Worm (Caenorhabditis elegans) whole organism, L2 larva: ENCODE measurements around the gene C25H3.7.

Source experiments
- C34F6.9 ChIP-seq: fragments of 150-350 bp; optimal IDR thresholded peaks from 2 replicates; lab custom pipeline; 2014; ENCODE audit warnings: missing biosample characterization, missing genetic modification characterization
- Y55F3AM.14 ChIP-seq: fragments of 200-800 bp; sonication (Bioruptor generic); optimal IDR thresholded peaks from 2 replicates; lab custom pipeline; 2018; ENCODE audit warnings: mild to moderate bottlenecking, missing genetic modification characterization, missing compliant biosample characterization
- ZK546.5 ChIP-seq: sonication (generic microtip); optimal IDR thresholded peaks from 2 replicates; lab custom pipeline; 2017; ENCODE audit warnings: missing biosample characterization, missing genetic modification characterization
- alr-1 ChIP-seq: fragments of 150-350 bp; optimal IDR thresholded peaks from 2 replicates; lab custom pipeline; 2014; ENCODE audit warnings: missing biosample characterization, missing genetic modification characterization
- aly-2 ChIP-seq: fragments of 150-350 bp; optimal IDR thresholded peaks from 2 replicates; lab custom pipeline; 2014; ENCODE audit warnings: missing biosample characterization, missing genetic modification characterization
- blmp-1 ChIP-seq: sonication (generic microtip); optimal IDR thresholded peaks from 2 replicates; lab custom pipeline; 2017; ENCODE audit warnings: missing genetic modification characterization, mild to moderate bottlenecking, missing compliant biosample characterization, antibody characterized with exemption, moderate library complexity; ENCODE audit not compliant: insufficient read depth
- ceh-82 ChIP-seq: fragments of 150-350 bp; optimal IDR thresholded peaks from 2 replicates; lab custom pipeline; 2014; ENCODE audit warnings: missing biosample characterization, missing genetic modification characterization
- crh-2 ChIP-seq: sonication (generic microtip); optimal IDR thresholded peaks from 2 replicates; lab custom pipeline; 2017; ENCODE audit warnings: missing biosample characterization, missing genetic modification characterization
- dmd-4 ChIP-seq: sonication (generic microtip); optimal IDR thresholded peaks from 2 replicates; lab custom pipeline; 2017; ENCODE audit warnings: missing biosample characterization, missing genetic modification characterization
- egl-27 ChIP-seq: sonication (generic microtip); optimal IDR thresholded peaks from 3 replicates; lab custom pipeline; 2017; ENCODE audit warnings: missing biosample characterization, missing genetic modification reagents, missing genetic modification characterization
- elt-3 ChIP-seq: sonication (generic microtip); optimal IDR thresholded peaks from 2 replicates; lab custom pipeline; 2017; ENCODE audit warnings: missing biosample characterization, missing genetic modification characterization
- fos-1 ChIP-seq: fragments of 150-350 bp; optimal IDR thresholded peaks from 2 replicates; lab custom pipeline; 2014; ENCODE audit warnings: missing biosample characterization, missing genetic modification characterization
- gmeb-1 ChIP-seq: fragments of 150-350 bp; optimal IDR thresholded peaks from 2 replicates; lab custom pipeline; 2014; ENCODE audit warnings: missing biosample characterization, missing genetic modification characterization
- lin-11 ChIP-seq: fragments of 150-350 bp; sonication (generic microtip); optimal IDR thresholded peaks from 2 replicates; lab custom pipeline; 2014; ENCODE audit warnings: missing biosample characterization, missing genetic modification characterization, inconsistent platforms, mixed read lengths
- lin-13 ChIP-seq: fragments of 150-350 bp; optimal IDR thresholded peaks from 2 replicates; lab custom pipeline; 2014; ENCODE audit warnings: missing biosample characterization, missing genetic modification reagents, missing genetic modification characterization
- lin-39 ChIP-seq: fragments of 150-350 bp; optimal IDR thresholded peaks from 2 replicates; lab custom pipeline; 2014; ENCODE audit warnings: missing biosample characterization, missing genetic modification reagents, missing genetic modification characterization
- lsy-2 ChIP-seq, 2 experiments: fragments of 150-350 bp in 1 of 2; sonication (generic microtip) in 1 of 2; optimal IDR thresholded peaks; 2 replicates each; lab custom pipeline; 2014 to 2017; ENCODE audit warnings: missing biosample characterization in 2 of 2, missing genetic modification characterization in 2 of 2
- mab-5 ChIP-seq: fragments of 150-350 bp; optimal IDR thresholded peaks from 2 replicates; lab custom pipeline; 2014; ENCODE audit warnings: missing biosample characterization, missing genetic modification characterization
- mdl-1 ChIP-seq, 2 experiments: fragments of 150-350 bp in 1 of 2; sonication (generic microtip) in 1 of 2; optimal IDR thresholded peaks; 2 replicates each; lab custom pipeline; 2017; ENCODE audit warnings: missing biosample characterization in 2 of 2, missing genetic modification characterization in 2 of 2
- nhr-12 ChIP-seq: fragments of 150-350 bp; optimal IDR thresholded peaks from 2 replicates; lab custom pipeline; 2014; ENCODE audit warnings: missing biosample characterization, missing genetic modification characterization
- nhr-129 ChIP-seq: fragments of 150-350 bp; optimal IDR thresholded peaks from 2 replicates; lab custom pipeline; 2014; ENCODE audit warnings: missing biosample characterization, missing genetic modification characterization
- nhr-237 ChIP-seq: fragments of 150-350 bp; optimal IDR thresholded peaks from 2 replicates; lab custom pipeline; 2014; ENCODE audit warnings: missing biosample characterization, missing genetic modification characterization
- nhr-6 ChIP-seq: fragments of 150-350 bp; optimal IDR thresholded peaks from 2 replicates; lab custom pipeline; 2014; ENCODE audit warnings: missing biosample characterization, missing genetic modification characterization
- nhr-77 ChIP-seq: fragments of 150-350 bp; optimal IDR thresholded peaks from 2 replicates; lab custom pipeline; 2014; ENCODE audit warnings: missing biosample characterization, missing genetic modification characterization
- peb-1 ChIP-seq: fragments of 150-350 bp; optimal IDR thresholded peaks from 2 replicates; lab custom pipeline; 2014; ENCODE audit warnings: missing biosample characterization, missing genetic modification characterization
- sem-4 ChIP-seq: fragments of 150-350 bp; optimal IDR thresholded peaks from 2 replicates; lab custom pipeline; 2014; ENCODE audit warnings: missing biosample characterization, missing genetic modification reagents, missing genetic modification characterization
- skn-1 ChIP-seq: sonication (generic microtip); optimal IDR thresholded peaks from 2 replicates; lab custom pipeline; 2017; ENCODE audit warnings: missing biosample characterization, missing genetic modification characterization
- sma-3 ChIP-seq: sonication (generic microtip); optimal IDR thresholded peaks from 2 replicates; lab custom pipeline; 2016; ENCODE audit warnings: missing genetic modification reagents, missing genetic modification characterization, missing compliant biosample characterization
- sma-9 ChIP-seq, 2 experiments: fragments of 150-350 bp in 1 of 2; sonication (generic microtip) in 1 of 2; optimal IDR thresholded peaks; 2 replicates each; lab custom pipeline; 2014 to 2016; ENCODE audit warnings: missing genetic modification characterization in 2 of 2, mild to moderate bottlenecking in 1 of 2, missing biosample characterization in 1 of 2, missing compliant biosample characterization in 1 of 2, missing genetic modification reagents in 1 of 2, moderate library complexity in 1 of 2
- unc-39 ChIP-seq: fragments of 150-350 bp; optimal IDR thresholded peaks from 2 replicates; lab custom pipeline; 2014; ENCODE audit warnings: missing biosample characterization, missing genetic modification characterization
- unc-62 ChIP-seq: fragments of 150-350 bp; optimal IDR thresholded peaks from 2 replicates; lab custom pipeline; 2014; ENCODE audit warnings: missing biosample characterization, missing genetic modification reagents, missing genetic modification characterization
- ztf-11 ChIP-seq: sonication (generic microtip); optimal IDR thresholded peaks from 2 replicates; lab custom pipeline; 2017; ENCODE audit warnings: missing biosample characterization, missing genetic modification characterization

C25H3.7 gene

DNA sequence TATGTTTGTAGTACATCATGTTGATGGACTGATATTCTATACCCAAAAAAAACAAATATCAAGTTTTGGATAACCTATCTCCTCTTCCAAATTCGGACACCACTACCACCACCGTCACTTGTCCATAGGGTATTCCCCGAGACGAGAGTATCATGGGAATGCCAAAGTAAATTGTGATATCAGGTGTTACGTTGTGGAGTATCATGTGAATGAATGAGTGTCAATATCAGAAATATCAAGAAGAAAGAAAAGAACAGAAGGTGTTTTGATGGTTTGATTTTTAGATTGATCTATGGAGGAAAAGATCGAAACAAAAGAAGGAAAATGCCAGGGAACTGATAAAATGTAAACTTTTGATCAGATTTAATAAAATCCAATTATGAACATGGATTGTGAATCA lies 29.5 kb upstream of the C25H3.7 start (continued):
- TF ChIP-seq blmp-1 (no peak), sma-3 (GFP tag; lab: Kevin White, UChicago) (peak; percentile 27), lin-13 (no peak), unc-62 (no peak), egl-27 (tag; lab: Kevin White, UChicago) (no peak), lin-11 (tag; lab: Kevin White, UChicago) (no peak), alr-1 (no peak), C34F6.9 (tag; lab: Kevin White, UChicago) (peak; percentile 43), unc-39 (tag; lab: Kevin White, UChicago) (no peak), nhr-6 (tag; lab: Kevin White, UChicago) (no peak), sem-4 (no peak), mdl-1 (tag; optimal IDR thresholded peaks at IDR 0.05; lab: Kevin White, UChicago) (no peak), ztf-11 (no peak)
- TF ChIP-seq, all 48 proteins: peak for 12

DNA sequence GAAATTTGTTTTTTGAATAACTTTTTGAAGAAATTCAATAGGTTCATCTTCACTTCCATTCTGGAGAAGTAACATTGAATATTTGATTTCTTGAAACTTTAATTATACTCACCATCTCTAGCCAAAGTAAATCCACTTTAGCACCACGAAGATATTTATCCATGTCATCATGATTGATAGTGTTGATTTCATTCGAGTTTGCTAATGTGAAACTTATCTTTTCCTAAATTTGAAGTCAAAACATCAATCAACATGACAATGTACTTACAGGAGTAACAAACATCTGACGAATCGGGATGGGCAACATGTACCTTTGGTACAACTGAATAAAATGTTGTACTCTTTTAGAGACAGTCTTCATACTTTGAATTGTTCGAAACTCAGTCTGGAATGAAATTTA lies 28.6 kb upstream of the C25H3.7 start:
- TF ChIP-seq Y55F3AM.14 (no peak), dmd-4 (tag; lab: Kevin White, UChicago) (no peak), nhr-6 (tag; lab: Kevin White, UChicago) (no peak), egl-27 (tag; lab: Kevin White, UChicago) (no peak), aly-2 (tag; lab: Kevin White, UChicago) (no peak)

DNA sequence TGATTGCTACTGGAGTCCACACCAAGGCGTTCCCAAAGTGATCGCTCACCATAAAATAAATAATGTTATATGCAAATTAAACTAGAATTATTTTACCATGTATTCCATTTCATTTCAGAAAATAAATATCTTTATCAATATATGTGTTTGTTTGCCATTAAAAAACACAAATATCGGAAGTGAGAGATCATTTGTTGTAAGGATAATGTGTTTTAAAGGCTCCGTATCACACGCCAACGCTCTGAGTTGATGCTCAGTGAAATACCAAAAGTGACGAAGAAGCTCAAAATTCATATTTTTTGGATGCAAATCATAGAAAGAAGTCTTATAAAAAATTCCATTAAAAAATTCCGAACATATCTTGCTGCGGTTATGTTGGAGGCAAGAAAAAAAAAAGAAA lies 27.5 kb upstream of the C25H3.7 start:
- TF ChIP-seq sma-9 (GFP tag; optimal IDR thresholded peaks at IDR 0.05; lab: Kevin White, UChicago) (no peak), sma-9 (tag; optimal IDR thresholded peaks at IDR 0.05; lab: Kevin White, UChicago) (no peak), mab-5 (tag; lab: Kevin White, UChicago) (no peak), skn-1 (tag; lab: Kevin White, UChicago) (no peak), gmeb-1 (tag; lab: Kevin White, UChicago) (no peak)

DNA sequence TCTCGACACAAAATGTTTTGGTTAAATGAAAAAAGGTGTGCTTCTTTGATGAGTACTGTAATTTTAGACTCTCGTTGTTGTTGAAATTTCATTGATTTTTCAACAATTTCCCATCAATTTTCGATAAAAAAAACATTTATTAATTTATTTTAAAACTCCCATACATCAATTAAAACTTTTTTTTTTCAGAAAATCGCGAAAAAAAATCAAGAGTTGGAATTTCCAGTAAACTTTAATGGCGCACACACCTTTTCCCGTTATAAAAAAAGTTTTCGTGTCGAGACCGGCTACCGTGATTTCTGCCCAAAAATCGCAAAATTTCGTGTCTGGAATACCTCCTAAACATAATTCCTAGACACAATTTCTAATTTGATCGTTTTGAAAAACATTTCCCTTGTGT lies 26.1 kb upstream of the C25H3.7 start, which contains the start of gene C25H3.14:
TSS of gene C25H3.14 (plus strand) at position 301 of the 400 bp plus-strand sequence.
- TF ChIP-seq crh-2 = no peak
- TF ChIP-seq peb-1 (tag; lab: Kevin White, UChicago) = no peak
- no peak for TF ChIP-seq alr-1
- no peak for TF ChIP-seq lin-11 (tag; lab: Kevin White, UChicago)
- TF ChIP-seq mdl-1 (tag; optimal IDR thresholded peaks at IDR 0.05; lab: Kevin White, UChicago) = no peak
- no peak for TF ChIP-seq nhr-12 (tag; lab: Kevin White, UChicago)
- TF ChIP-seq aly-2 (tag; lab: Kevin White, UChicago) = no peak
- no peak for TF ChIP-seq C34F6.9 (tag; lab: Kevin White, UChicago)
- TF ChIP-seq nhr-77 (tag; lab: Kevin White, UChicago) = no peak
- no peak for TF ChIP-seq lsy-2 (tag; optimal IDR thresholded peaks at IDR 0.05; lab: Kevin White, UChicago)
- no peak for TF ChIP-seq fos-1 (tag; lab: Kevin White, UChicago)
- no peak for TF ChIP-seq lin-39
- no peak for TF ChIP-seq elt-3
- TF ChIP-seq nhr-129 (tag; lab: Kevin White, UChicago) = no peak
- no peak for TF ChIP-seq skn-1 (tag; lab: Kevin White, UChicago)
- TF ChIP-seq nhr-6 (tag; lab: Kevin White, UChicago) = no peak
- no peak for TF ChIP-seq sem-4
- TF ChIP-seq unc-39 (tag; lab: Kevin White, UChicago) = no peak
- TF ChIP-seq blmp-1 = no peak
- TF ChIP-seq ceh-82 (tag; lab: Kevin White, UChicago) = no peak
- TF ChIP-seq, all 48 proteins: peak for 0

DNA sequence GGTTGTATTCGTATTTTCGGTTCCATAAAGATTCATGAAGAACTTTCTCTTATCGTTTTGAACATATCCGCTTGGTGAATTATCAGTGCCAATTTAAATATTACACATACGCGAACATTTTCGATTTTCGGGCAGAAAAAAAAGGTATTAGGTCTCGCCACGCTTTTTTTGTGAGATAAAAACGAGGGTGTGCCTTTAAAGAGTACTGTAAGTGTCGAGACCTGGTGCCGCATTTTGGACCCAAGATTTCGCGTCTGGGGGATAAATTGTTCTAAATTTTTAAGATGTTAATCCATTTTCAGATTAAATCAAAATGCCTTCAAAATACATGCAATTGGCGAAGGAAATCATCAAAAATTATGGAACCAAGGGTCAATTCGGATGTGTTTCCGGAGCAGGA lies 25.2 kb upstream of the C25H3.7 start, which contains the start of gene C25H3.3:
TSS of gene C25H3.3 (plus strand) at position 301 of the 400 bp plus-strand sequence.
- no peak for TF ChIP-seq nhr-77 (tag; lab: Kevin White, UChicago)
- no peak for TF ChIP-seq alr-1
- TF ChIP-seq lin-11 (tag; lab: Kevin White, UChicago) = no peak
- TF ChIP-seq mab-5 (tag; lab: Kevin White, UChicago) = no peak
- no peak for TF ChIP-seq ZK546.5
- no peak for TF ChIP-seq sma-9 (GFP tag; optimal IDR thresholded peaks at IDR 0.05; lab: Kevin White, UChicago)
- no peak for TF ChIP-seq sma-9 (tag; optimal IDR thresholded peaks at IDR 0.05; lab: Kevin White, UChicago)
- no peak for TF ChIP-seq sem-4
- no peak for TF ChIP-seq nhr-6 (tag; lab: Kevin White, UChicago)
- TF ChIP-seq nhr-237 (tag; lab: Kevin White, UChicago) = no peak
- TF ChIP-seq ceh-82 (tag; lab: Kevin White, UChicago) = no peak
